Worm (Caenorhabditis elegans) whole organism, L3 larva: Measurements from ENCODE around the gene T01D1.7.
A peak's percentile ranks its signal among the peaks of the same experiment; 100 is the strongest.

Experiments
- R02D3.7 ChIP-seq: fragments of 150-350 bp; optimal IDR thresholded peaks from 2 replicates; lab custom pipeline; 2014; ENCODE audit warnings: missing biosample characterization, missing genetic modification characterization
- ZK546.5 ChIP-seq: sonication (generic microtip); optimal IDR thresholded peaks from 2 replicates; lab custom pipeline; 2017; ENCODE audit warnings: missing biosample characterization, missing genetic modification characterization
- aly-2 ChIP-seq: fragments of 150-350 bp; optimal IDR thresholded peaks from 2 replicates; lab custom pipeline; 2014; ENCODE audit warnings: missing biosample characterization, missing genetic modification characterization
- ama-1 ChIP-seq: fragments of 150-350 bp; optimal IDR thresholded peaks from 2 replicates; lab custom pipeline; 2018
- ceh-16 ChIP-seq: sonication (generic microtip); optimal IDR thresholded peaks from 2 replicates; lab custom pipeline; 2017; ENCODE audit warnings: missing biosample characterization, missing genetic modification characterization
- ceh-28 ChIP-seq: fragments of 150-350 bp; optimal IDR thresholded peaks from 2 replicates; lab custom pipeline; 2014; ENCODE audit warnings: missing biosample characterization, missing genetic modification reagents, missing genetic modification characterization
- ceh-82 ChIP-seq: fragments of 150-350 bp; optimal IDR thresholded peaks from 2 replicates; lab custom pipeline; 2014; ENCODE audit warnings: missing biosample characterization, missing genetic modification characterization
- ceh-9 ChIP-seq: sonication (generic microtip); optimal IDR thresholded peaks from 2 replicates; lab custom pipeline; 2018; ENCODE audit warnings: missing biosample characterization, missing genetic modification characterization
- daf-12 ChIP-seq: fragments of 150-350 bp; optimal IDR thresholded peaks from 2 replicates; lab custom pipeline; 2014; ENCODE audit warnings: missing biosample characterization, missing genetic modification reagents, missing genetic modification characterization
- egl-27 ChIP-seq: sonication (generic microtip); optimal IDR thresholded peaks from 4 replicates; lab custom pipeline; 2017; ENCODE audit warnings: missing biosample characterization, missing genetic modification reagents, missing genetic modification characterization
- egl-5 ChIP-seq: fragments of 150-350 bp; optimal IDR thresholded peaks from 2 replicates; lab custom pipeline; 2017; ENCODE audit warnings: missing biosample characterization, missing genetic modification reagents, missing genetic modification characterization, inconsistent platforms
- elt-1 ChIP-seq: fragments of 150-350 bp; optimal IDR thresholded peaks from 2 replicates; lab custom pipeline; 2014; ENCODE audit warnings: missing biosample characterization, missing genetic modification characterization
- elt-2 ChIP-seq: sonication (generic microtip); optimal IDR thresholded peaks from 2 replicates; lab custom pipeline; 2016; ENCODE audit warnings: missing genetic modification reagents, mild to moderate bottlenecking, missing genetic modification characterization, missing compliant biosample characterization
- elt-3 ChIP-seq, 3 experiments: fragments of 150-350 bp in 1 of 3; sonication (generic microtip) in 2 of 3; optimal IDR thresholded peaks; 2 replicates in 2 of 3; 4 replicates in 1 of 3; lab custom pipeline; 2014 to 2017; ENCODE audit warnings: missing biosample characterization in 3 of 3, missing genetic modification characterization in 3 of 3
- eor-1 ChIP-seq, 2 experiments: fragments of 150-350 bp; optimal IDR thresholded peaks; 2 replicates each; lab custom pipeline; 2014 to 2018; ENCODE audit warnings: missing biosample characterization in 2 of 2, missing genetic modification characterization in 2 of 2
- fkh-10 ChIP-seq: sonication (generic microtip); optimal IDR thresholded peaks from 2 replicates; lab custom pipeline; 2017; ENCODE audit warnings: missing biosample characterization, missing genetic modification reagents, missing genetic modification characterization
- fkh-2 ChIP-seq: fragments of 150-350 bp; optimal IDR thresholded peaks from 2 replicates; lab custom pipeline; 2014; ENCODE audit warnings: missing biosample characterization, missing genetic modification reagents, missing genetic modification characterization
- fos-1 ChIP-seq: fragments of 150-350 bp; optimal IDR thresholded peaks from 2 replicates; lab custom pipeline; 2014; ENCODE audit warnings: missing biosample characterization, missing genetic modification characterization
- hmg-11 ChIP-seq: sonication (generic microtip); optimal IDR thresholded peaks from 2 replicates; lab custom pipeline; 2016; ENCODE audit warnings: missing genetic modification characterization, missing compliant biosample characterization
- jun-1 ChIP-seq: fragments of 150-350 bp; optimal IDR thresholded peaks from 2 replicates; lab custom pipeline; 2014; ENCODE audit warnings: missing biosample characterization, missing genetic modification reagents, missing genetic modification characterization
- lin-15B ChIP-seq: fragments of 150-350 bp; optimal IDR thresholded peaks from 2 replicates; lab custom pipeline; 2014; ENCODE audit warnings: missing biosample characterization, missing genetic modification characterization
- lin-39 ChIP-seq: fragments of 150-350 bp; optimal IDR thresholded peaks from 2 replicates; lab custom pipeline; 2018; ENCODE audit warnings: missing biosample characterization, missing genetic modification reagents, missing genetic modification characterization
- lsy-12 ChIP-seq: sonication (generic microtip); optimal IDR thresholded peaks from 2 replicates; lab custom pipeline; 2016; ENCODE audit warnings: mild to moderate bottlenecking, missing genetic modification characterization, missing compliant biosample characterization
- mdl-1 ChIP-seq: fragments of 150-350 bp; optimal IDR thresholded peaks from 2 replicates; lab custom pipeline; 2014; ENCODE audit warnings: missing biosample characterization, missing genetic modification characterization
- mml-1 ChIP-seq: fragments of 150-350 bp; sonication (generic microtip); optimal IDR thresholded peaks from 3 replicates; lab custom pipeline; 2014; ENCODE audit warnings: missing biosample characterization, missing genetic modification characterization
- nfya-1 ChIP-seq: sonication (generic microtip); optimal IDR thresholded peaks from 2 replicates; lab custom pipeline; 2017; ENCODE audit warnings: missing genetic modification characterization, mild to moderate bottlenecking, missing compliant biosample characterization, antibody characterized with exemption, moderate library complexity; ENCODE audit not compliant: insufficient read depth
- nhr-11 ChIP-seq: fragments of 150-350 bp; optimal IDR thresholded peaks from 2 replicates; lab custom pipeline; 2014; ENCODE audit warnings: missing biosample characterization, missing genetic modification characterization
- nhr-12 ChIP-seq: fragments of 150-350 bp; optimal IDR thresholded peaks from 2 replicates; lab custom pipeline; 2014; ENCODE audit warnings: missing biosample characterization, missing genetic modification characterization
- nhr-23 ChIP-seq: fragments of 150-350 bp; optimal IDR thresholded peaks from 2 replicates; lab custom pipeline; 2014; ENCODE audit warnings: missing biosample characterization, missing genetic modification reagents, missing genetic modification characterization
- nhr-237 ChIP-seq: fragments of 150-350 bp; optimal IDR thresholded peaks from 2 replicates; lab custom pipeline; 2014; ENCODE audit warnings: missing biosample characterization, missing genetic modification characterization
- nhr-25 ChIP-seq: sonication (generic microtip); optimal IDR thresholded peaks from 2 replicates; lab custom pipeline; 2017; ENCODE audit warnings: missing biosample characterization, missing genetic modification characterization
- nhr-28 ChIP-seq: fragments of 150-350 bp; optimal IDR thresholded peaks from 2 replicates; lab custom pipeline; 2014; ENCODE audit warnings: missing biosample characterization, missing genetic modification characterization
- nhr-43 ChIP-seq: sonication (generic microtip); optimal IDR thresholded peaks from 2 replicates; lab custom pipeline; 2016; ENCODE audit warnings: mild to moderate bottlenecking, missing genetic modification characterization, missing compliant biosample characterization; ENCODE audit not compliant: poor library complexity, severe bottlenecking
- nhr-67 ChIP-seq: fragments of 150-350 bp; optimal IDR thresholded peaks from 2 replicates; lab custom pipeline; 2014; ENCODE audit warnings: missing biosample characterization, missing genetic modification characterization
- nhr-76 ChIP-seq: fragments of 150-350 bp; sonication (generic microtip); optimal IDR thresholded peaks from 5 replicates; lab custom pipeline; 2014; ENCODE audit warnings: missing biosample characterization, missing genetic modification characterization
- nhr-77 ChIP-seq: fragments of 150-350 bp; optimal IDR thresholded peaks from 2 replicates; lab custom pipeline; 2014; ENCODE audit warnings: missing biosample characterization, missing genetic modification characterization
- pha-4 ChIP-seq: fragments of 150-350 bp; optimal IDR thresholded peaks from 2 replicates; lab custom pipeline; 2014; ENCODE audit warnings: missing biosample characterization, missing genetic modification reagents, missing genetic modification characterization
- pqm-1 ChIP-seq: fragments of 150-350 bp; optimal IDR thresholded peaks from 2 replicates; lab custom pipeline; 2017; ENCODE audit warnings: missing biosample characterization, missing genetic modification characterization, inconsistent platforms
- sea-2 ChIP-seq: fragments of 150-350 bp; sonication (generic microtip); optimal IDR thresholded peaks from 4 replicates; lab custom pipeline; 2014; ENCODE audit warnings: missing biosample characterization, missing genetic modification reagents, missing genetic modification characterization
- skn-1 ChIP-seq: fragments of 150-350 bp; optimal IDR thresholded peaks from 2 replicates; lab custom pipeline; 2014; ENCODE audit warnings: missing biosample characterization, missing genetic modification characterization
- snpc-4 ChIP-seq: fragments of 150-350 bp; optimal IDR thresholded peaks from 2 replicates; lab custom pipeline; 2014; ENCODE audit warnings: missing biosample characterization, missing genetic modification characterization
- tbx-2 ChIP-seq: sonication (generic microtip); optimal IDR thresholded peaks from 2 replicates; lab custom pipeline; 2016; ENCODE audit warnings: mild to moderate bottlenecking, missing genetic modification characterization, missing compliant biosample characterization
- unc-39 ChIP-seq: sonication (generic microtip); optimal IDR thresholded peaks from 4 replicates; lab custom pipeline; 2017; ENCODE audit warnings: missing biosample characterization, missing genetic modification characterization
- unc-62 ChIP-seq: fragments of 150-350 bp; sonication (generic microtip); optimal IDR thresholded peaks from 4 replicates; lab custom pipeline; 2014; ENCODE audit warnings: missing biosample characterization, missing genetic modification reagents, missing genetic modification characterization
- zag-1 ChIP-seq: fragments of 150-350 bp; optimal IDR thresholded peaks from 2 replicates; lab custom pipeline; 2014; ENCODE audit warnings: missing biosample characterization, missing genetic modification characterization
- ztf-11 ChIP-seq: fragments of 150-350 bp; optimal IDR thresholded peaks from 2 replicates; lab custom pipeline; 2014; ENCODE audit warnings: missing biosample characterization, missing genetic modification characterization
- ztf-4 ChIP-seq: fragments of 150-350 bp; optimal IDR thresholded peaks from 2 replicates; lab custom pipeline; 2014; ENCODE audit warnings: missing biosample characterization, missing genetic modification characterization

Gene T01D1.7

ce11 chrII:217308-217707, 43.7 kb upstream of the T01D1.7 start:
- TF ChIP-seq jun-1 (no peak), ceh-9 (tag; lab: Kevin White, UChicago) (no peak), ZK546.5 (tag; lab: Kevin White, UChicago) (no peak), nhr-11 (tag; lab: Kevin White, UChicago) (no peak), R02D3.7 (no peak), lsy-12 (tag; lab: Kevin White, UChicago) (no peak), skn-1 (tag; lab: Kevin White, UChicago) (no peak), ceh-82 (tag; lab: Kevin White, UChicago) (no peak), ztf-4 (tag; lab: Kevin White, UChicago) (no peak), daf-12 (tag; lab: Kevin White, UChicago) (no peak), mml-1 (tag; lab: Kevin White, UChicago) (no peak)

- TF ChIP-seq ama-1 (lab: Kevin White, UChicago) = peak; percentile 93
- TF ChIP-seq ZK546.5 (tag; lab: Kevin White, UChicago) = peak; percentile 21
- peak; percentile 23 for TF ChIP-seq nhr-11 (tag; lab: Kevin White, UChicago)
- no peak for TF ChIP-seq mml-1 (tag; lab: Kevin White, UChicago)
- TF ChIP-seq zag-1 (tag; lab: Kevin White, UChicago) = no peak
- peak; percentile 60 for TF ChIP-seq pqm-1 (tag; lab: Kevin White, UChicago)
- TF ChIP-seq nhr-12 (tag; lab: Kevin White, UChicago) = no peak
- peak; percentile 94 for TF ChIP-seq nhr-25 (tag; lab: Kevin White, UChicago)
- TF ChIP-seq eor-1 (tag; optimal IDR thresholded peaks at IDR 0.05; lab: Kevin White, UChicago) = no peak
- peak; percentile 92 for TF ChIP-seq lsy-12 (tag; lab: Kevin White, UChicago)
- no peak for TF ChIP-seq fkh-2 (tag; lab: Kevin White, UChicago)
- peak; percentile 91 for TF ChIP-seq egl-5 (tag; lab: Kevin White, UChicago)
- TF ChIP-seq ceh-16 (tag; lab: Kevin White, UChicago) = no peak
- peak; percentile 63 for TF ChIP-seq ztf-4 (tag; lab: Kevin White, UChicago)
- peak; percentile 98 for TF ChIP-seq lin-15B
- peak; percentile 64 for TF ChIP-seq elt-2 (tag; lab: Kevin White, UChicago)
- TF ChIP-seq snpc-4 (tag; lab: Kevin White, UChicago) = peak; percentile 74
- peak; percentile 89 for TF ChIP-seq tbx-2
- no peak for TF ChIP-seq unc-39 (tag; lab: Kevin White, UChicago)
- TF ChIP-seq nhr-28 = no peak
- peak; percentile 86 for TF ChIP-seq lin-39 (tag; lab: Kevin White, UChicago)
- no peak for TF ChIP-seq aly-2 (tag; lab: Kevin White, UChicago)
- peak; percentile 78 for TF ChIP-seq R02D3.7
- peak; percentile 93 for TF ChIP-seq nhr-43 (tag; lab: Kevin White, UChicago)
- no peak for TF ChIP-seq nhr-237 (tag; lab: Kevin White, UChicago)
- peak; percentile 87 for TF ChIP-seq ceh-82 (tag; lab: Kevin White, UChicago)
- peak in 1 of 3 experiments; percentile 3 for TF ChIP-seq elt-3 (tag; optimal IDR thresholded peaks at IDR 0.05; lab: Kevin White, UChicago)
- peak; percentile 94 for TF ChIP-seq nfya-1 (tag; lab: Kevin White, UChicago)
- peak; percentile 80 for TF ChIP-seq ceh-28 (tag; lab: Kevin White, UChicago)
- no peak for TF ChIP-seq unc-62
- TF ChIP-seq elt-1 (tag; lab: Kevin White, UChicago) = peak; percentile 47
- TF ChIP-seq mdl-1 (tag; lab: Kevin White, UChicago) = no peak
- peak; percentile 51 for TF ChIP-seq fkh-10
- no peak for TF ChIP-seq fos-1 (tag; lab: Kevin White, UChicago)
- peak; percentile 81 for TF ChIP-seq hmg-11 (tag; lab: Kevin White, UChicago)
- no peak for TF ChIP-seq nhr-67 (tag; lab: Kevin White, UChicago)
- TF ChIP-seq nhr-23 (tag; lab: Kevin White, UChicago) = peak; percentile 95
- no peak for TF ChIP-seq ceh-9 (tag; lab: Kevin White, UChicago)
- no peak for TF ChIP-seq daf-12 (tag; lab: Kevin White, UChicago)
- peak; percentile 92 for TF ChIP-seq skn-1 (tag; lab: Kevin White, UChicago)
- TF ChIP-seq egl-27 = peak; percentile 53
- peak; percentile 17 for TF ChIP-seq nhr-76 (tag; lab: Kevin White, UChicago)
- TF ChIP-seq nhr-77 = peak; percentile 52
- TF ChIP-seq sea-2 (GFP tag; lab: Kevin White, UChicago) = no peak
- TF ChIP-seq pha-4 (tag; lab: Kevin White, UChicago) = peak; percentile 98
- TF ChIP-seq ztf-11 (tag; lab: Kevin White, UChicago) = no peak
- peak; percentile 89 for TF ChIP-seq jun-1
These were observed 43.0 kb upstream of the T01D1.7 start, which contains the start of gene F48A11.4 for ce11 chrII:216598-216997. TSS of gene F48A11.4 (minus strand) at chrII:216621.
